Worm (Caenorhabditis elegans): ENCODE data around the gene C41C4.9.

- TF ChIP-seq ama-1 (optimal IDR thresholded peaks at IDR 0.05) (no peak), hlh-6 (tag; optimal IDR thresholded peaks at IDR 0.05) (no peak)
Observed at ce11 chrII:8074058-8074457, 33.4 kb upstream of the C41C4.9 start.
